Fruit fly (Drosophila melanogaster) whole organism, prepupa: ENCODE results near the gene Or85a.

Experiments
- CG11294 ChIP-seq: fragments of 200-800 bp; sonication (Bioruptor generic); IDR thresholded peaks from 2 replicates; pipeline ENCODE4 v1.3.6; 2022; ENCODE audit warnings: missing biosample characterization, missing genetic modification characterization
- CG11762 ChIP-seq: fragments of 200-800 bp; sonication (Bioruptor generic); optimal IDR thresholded peaks from 3 replicates; lab custom pipeline; 2016; ENCODE audit warnings: missing biosample characterization, missing genetic modification characterization; ENCODE audit not compliant: insufficient read depth
- CG16779 ChIP-seq: fragments of 200-800 bp; sonication (Bioruptor generic); optimal IDR thresholded peaks from 3 replicates; lab custom pipeline; 2017; ENCODE audit warnings: missing biosample characterization, mild to moderate bottlenecking, missing genetic modification characterization
- CG3032 ChIP-seq: fragments of 200-800 bp; optimal IDR thresholded peaks from 2 replicates; lab custom pipeline; 2019; ENCODE audit warnings: missing biosample characterization, mild to moderate bottlenecking, missing genetic modification characterization, moderate library complexity
- CG31627 ChIP-seq: fragments of 200-800 bp; sonication (Bioruptor generic); optimal IDR thresholded peaks from 3 replicates; lab custom pipeline; 2016; ENCODE audit warnings: missing biosample characterization, missing genetic modification characterization
- CG34406 ChIP-seq: fragments of 200-800 bp; sonication (Bioruptor generic); optimal IDR thresholded peaks from 3 replicates; lab custom pipeline; 2016; ENCODE audit warnings: missing biosample characterization, missing genetic modification characterization
- CG3919 ChIP-seq: fragments of 200-800 bp; sonication (Bioruptor generic); optimal IDR thresholded peaks from 3 replicates; lab custom pipeline; 2016; ENCODE audit warnings: missing biosample characterization, missing genetic modification characterization
- CG4318 ChIP-seq: fragments of 200-800 bp; sonication (Bioruptor generic); optimal IDR thresholded peaks from 3 replicates; lab custom pipeline; 2017; ENCODE audit warnings: missing biosample characterization, mild to moderate bottlenecking, missing genetic modification characterization
- CG6163 ChIP-seq: fragments of 200-800 bp; sonication (Bioruptor generic); IDR thresholded peaks from 3 replicates; pipeline ENCODE4 v1.3.6; 2022; ENCODE audit warnings: missing biosample characterization, missing genetic modification characterization
- CG6808 ChIP-seq: fragments of 200-800 bp; sonication (Bioruptor generic); optimal IDR thresholded peaks from 3 replicates; lab custom pipeline; 2017; ENCODE audit warnings: missing biosample characterization, missing genetic modification characterization, mild to moderate bottlenecking, moderate library complexity, missing genetic modification reagents
- CG8632 ChIP-seq: fragments of 200-800 bp; sonication (Bioruptor generic); optimal IDR thresholded peaks from 3 replicates; lab custom pipeline; 2016; ENCODE audit warnings: missing biosample characterization, missing genetic modification characterization
- CG9139 ChIP-seq: fragments of 200-800 bp; sonication (Bioruptor generic); optimal IDR thresholded peaks from 3 replicates; lab custom pipeline; 2017; ENCODE audit warnings: missing biosample characterization, mild to moderate bottlenecking, missing genetic modification characterization
- Eip78C ChIP-seq: fragments of 200-800 bp; sonication (Bioruptor generic); peaks from one replicate; lab custom pipeline; 2016; ENCODE audit warnings: missing biosample characterization, missing genetic modification characterization
- Eip93F ChIP-seq: fragments of 200-800 bp; sonication (Bioruptor generic); optimal IDR thresholded peaks from 2 replicates; lab custom pipeline; 2016; ENCODE audit warnings: missing biosample characterization, mild to moderate bottlenecking, missing genetic modification characterization
- Ets96B ChIP-seq: fragments of 200-800 bp; optimal IDR thresholded peaks from 2 replicates; lab custom pipeline; 2019; ENCODE audit warnings: missing biosample characterization, mild to moderate bottlenecking, missing genetic modification characterization, moderate library complexity
- Hr39 ChIP-seq: fragments of 200-800 bp; sonication (Bioruptor generic); optimal IDR thresholded peaks from 2 replicates; lab custom pipeline; 2016; ENCODE audit warnings: missing biosample characterization, missing genetic modification characterization
- Hr4 ChIP-seq: fragments of 200-800 bp; sonication (Bioruptor generic); optimal IDR thresholded peaks from 3 replicates; lab custom pipeline; 2016; ENCODE audit warnings: missing biosample characterization, missing genetic modification characterization
- Lpt ChIP-seq: fragments of 200-800 bp; sonication (Bioruptor generic); optimal IDR thresholded peaks from 3 replicates; lab custom pipeline; 2016; ENCODE audit warnings: missing biosample characterization, missing genetic modification characterization
- Sox102F ChIP-seq: fragments of 200-800 bp; sonication (Bioruptor generic); optimal IDR thresholded peaks from 2 replicates; lab custom pipeline; 2016; ENCODE audit warnings: missing biosample characterization, mild to moderate bottlenecking, missing genetic modification characterization
- Sox14 ChIP-seq: fragments of 200-800 bp; sonication (Bioruptor generic); optimal IDR thresholded peaks from 3 replicates; lab custom pipeline; 2016; ENCODE audit warnings: missing biosample characterization, missing genetic modification characterization
- achi ChIP-seq: fragments of 200-800 bp; sonication (Bioruptor generic); optimal IDR thresholded peaks from 3 replicates; lab custom pipeline; 2016; ENCODE audit warnings: missing biosample characterization, missing genetic modification characterization
- acj6 ChIP-seq: fragments of 200-800 bp; sonication (Bioruptor generic); optimal IDR thresholded peaks from 3 replicates; lab custom pipeline; 2016; ENCODE audit warnings: missing biosample characterization, missing genetic modification characterization
- cyc ChIP-seq: fragments of 200-800 bp; sonication (Bioruptor generic); optimal IDR thresholded peaks from 3 replicates; lab custom pipeline; 2016; ENCODE audit warnings: missing biosample characterization, missing genetic modification characterization
- dac ChIP-seq: fragments of 200-800 bp; sonication (Bioruptor generic); optimal IDR thresholded peaks from 2 replicates; lab custom pipeline; 2017; ENCODE audit warnings: missing biosample characterization, mild to moderate bottlenecking, missing genetic modification characterization
- dsx ChIP-seq: fragments of 200-800 bp; optimal IDR thresholded peaks from 3 replicates; lab custom pipeline; 2019; ENCODE audit warnings: missing biosample characterization, mild to moderate bottlenecking, missing genetic modification characterization, moderate library complexity; ENCODE audit not compliant: poor library complexity, severe bottlenecking
- eg ChIP-seq: fragments of 200-800 bp; sonication (Bioruptor generic); IDR thresholded peaks from 3 replicates; pipeline ENCODE4 v1.3.6; 2022; ENCODE audit warnings: missing biosample characterization, missing genetic modification characterization
- esn ChIP-seq: fragments of 200-800 bp; sonication (Bioruptor generic); optimal IDR thresholded peaks from 2 replicates; lab custom pipeline; 2016; ENCODE audit warnings: missing biosample characterization, mild to moderate bottlenecking, missing genetic modification characterization, moderate library complexity
- fd85E ChIP-seq: fragments of 200-800 bp; sonication (Bioruptor generic); optimal IDR thresholded peaks from 3 replicates; lab custom pipeline; 2016; ENCODE audit warnings: missing biosample characterization, missing genetic modification characterization
- fkh ChIP-seq: fragments of 200-800 bp; sonication (Bioruptor generic); optimal IDR thresholded peaks from 3 replicates; lab custom pipeline; 2017; ENCODE audit warnings: missing biosample characterization, mild to moderate bottlenecking, missing genetic modification characterization, moderate library complexity
- lz ChIP-seq: fragments of 200-800 bp; sonication (Bioruptor generic); optimal IDR thresholded peaks from 3 replicates; lab custom pipeline; 2016; ENCODE audit warnings: missing biosample characterization, missing genetic modification characterization
- pdm3 ChIP-seq: fragments of 200-800 bp; sonication (Bioruptor generic); optimal IDR thresholded peaks from 3 replicates; lab custom pipeline; 2016; ENCODE audit warnings: missing biosample characterization, missing genetic modification characterization
- salr ChIP-seq, 2 experiments: fragments of 200-800 bp; sonication (Bioruptor generic); optimal IDR thresholded peaks; 3 replicates each; lab custom pipeline; 2016 to 2018; ENCODE audit warnings: missing biosample characterization in 2 of 2, missing genetic modification characterization in 2 of 2, mild to moderate bottlenecking in 1 of 2
- ss ChIP-seq, 2 experiments: fragments of 200-800 bp; sonication (Bioruptor generic); optimal IDR thresholded peaks; 2 replicates in 1 of 2; 3 replicates in 1 of 2; lab custom pipeline; 2017 to 2018; ENCODE audit warnings: mild to moderate bottlenecking in 2 of 2, missing biosample characterization in 2 of 2, missing genetic modification characterization in 2 of 2, moderate library complexity in 1 of 2
- svp ChIP-seq: fragments of 200-800 bp; sonication (Bioruptor generic); peaks from one replicate; lab custom pipeline; 2016; ENCODE audit warnings: missing biosample characterization, missing genetic modification characterization
- topi ChIP-seq: fragments of 200-800 bp; sonication (Bioruptor generic); optimal IDR thresholded peaks from 3 replicates; lab custom pipeline; 2016; ENCODE audit warnings: missing biosample characterization, missing genetic modification characterization
- vri ChIP-seq: fragments of 200-800 bp; sonication (Bioruptor generic); optimal IDR thresholded peaks from 3 replicates; lab custom pipeline; 2016; ENCODE audit warnings: missing biosample characterization, mild to moderate bottlenecking, missing genetic modification characterization

The Or85a gene

DNA sequence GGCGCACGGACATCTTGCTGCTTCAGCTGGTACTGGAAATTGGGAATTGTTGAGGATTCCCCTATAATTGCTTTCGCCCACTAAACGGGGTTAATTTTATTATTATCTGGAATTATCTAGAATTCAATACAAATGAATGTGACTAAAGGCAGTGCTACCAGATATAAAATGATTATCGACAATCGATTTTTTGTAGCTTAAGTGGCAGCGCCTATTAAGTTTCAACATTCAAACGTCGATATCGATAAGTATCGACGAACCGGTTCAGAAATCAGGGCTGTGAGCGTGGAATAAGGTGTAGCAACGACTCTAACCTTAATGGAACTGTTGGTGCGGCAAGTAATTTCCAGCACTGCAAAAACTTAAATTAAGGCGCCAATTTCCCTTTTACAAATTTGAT, 16.4 kb upstream of the Or85a start, which contains the start of gene Sgt1:
Gene Sgt1 (minus strand): TSS at position 165 of the 400 bp plus-strand sequence.
- TF ChIP-seq Ets96B (tag; lab: Kevin White, UChicago) (no peak), CG3919 (GFP tag; lab: Kevin White, UChicago) (no peak), cyc (peak; percentile 31), CG3032 (tag; lab: Kevin White, UChicago) (peak; percentile 17), topi (GFP tag; lab: Kevin White, UChicago) (peak; percentile 21), CG4318 (no peak)

DNA sequence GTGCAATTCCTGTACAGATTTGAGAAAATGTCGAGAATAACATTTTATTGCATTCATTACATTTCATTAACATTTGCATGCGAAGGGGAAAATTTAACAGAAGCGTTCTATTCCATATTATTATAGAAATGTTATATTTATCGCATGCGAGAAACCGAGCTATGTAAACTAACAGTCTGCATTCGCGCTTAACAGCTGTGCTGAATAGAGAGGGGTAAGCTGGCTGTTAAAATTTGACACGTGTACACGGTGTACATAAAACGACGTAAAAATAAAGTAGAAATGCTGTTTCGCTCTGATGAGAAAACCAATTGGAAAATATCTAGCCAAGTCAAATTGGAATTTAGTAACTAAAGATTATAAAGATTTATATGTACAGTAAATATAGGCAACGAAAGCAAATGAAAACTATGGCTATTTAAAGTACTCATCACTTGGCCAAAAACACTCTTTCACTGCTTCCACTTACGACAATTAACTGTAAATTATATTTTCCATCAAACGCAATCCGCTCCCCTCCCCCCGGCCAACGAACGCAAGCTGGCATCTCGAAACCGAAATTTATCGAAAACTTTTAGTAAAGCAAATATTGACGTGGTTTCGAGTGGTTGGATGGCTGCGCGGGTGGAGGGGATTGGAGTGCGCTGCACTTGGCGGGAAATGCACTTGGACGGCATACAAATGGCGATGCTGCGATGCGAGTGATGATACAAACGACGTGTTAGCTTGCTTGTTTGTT, 15.2 kb upstream of the Or85a start:
- TF ChIP-seq Eip78C (GFP tag; lab: Kevin White, UChicago) = peak; percentile 49
- TF ChIP-seq CG11762 (GFP tag; lab: Kevin White, UChicago) = no peak
- TF ChIP-seq fkh (GFP tag; lab: Kevin White, UChicago) = peak; percentile 59
- no peak for TF ChIP-seq achi (GFP tag; lab: Kevin White, UChicago)
- no peak for TF ChIP-seq CG6163 (GFP tag; lab: Robert Waterston, UW)
- no peak for TF ChIP-seq svp (GFP tag; lab: Kevin White, UChicago)
- no peak for TF ChIP-seq eg (GFP tag; lab: Robert Waterston, UW)
- no peak for TF ChIP-seq CG34406 (GFP tag; lab: Kevin White, UChicago)
- TF ChIP-seq pdm3 (GFP tag; lab: Kevin White, UChicago) = no peak
- TF ChIP-seq CG16779 = no peak
- TF ChIP-seq Hr39 (GFP tag; lab: Kevin White, UChicago) = no peak
- TF ChIP-seq dsx = no peak
- TF ChIP-seq dac (GFP tag; lab: Kevin White, UChicago) = no peak
- no peak for TF ChIP-seq Sox14 (GFP tag; lab: Kevin White, UChicago)
- no peak for TF ChIP-seq CG9139 (GFP tag; lab: Kevin White, UChicago)

DNA sequence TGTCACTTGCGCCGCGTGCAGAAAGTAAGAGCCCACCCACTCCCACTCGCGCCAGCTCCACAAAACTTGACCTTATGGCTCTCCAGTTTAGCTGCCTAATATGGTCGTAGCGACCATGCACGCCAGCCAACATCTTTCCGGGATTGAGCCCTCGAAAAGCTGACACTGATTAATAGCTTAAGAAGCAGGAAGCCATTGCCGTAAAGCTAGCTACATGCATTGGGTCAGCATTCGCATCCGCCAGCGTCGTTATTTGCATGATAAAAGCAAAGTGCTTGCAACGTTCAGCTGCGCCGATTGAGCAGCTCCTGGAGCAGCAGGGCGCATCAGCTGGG, 14.7 kb upstream of the Or85a start:
- no peak for TF ChIP-seq esn (GFP tag; lab: Kevin White, UChicago)
- TF ChIP-seq CG31627 (GFP tag; lab: Kevin White, UChicago) = no peak
- TF ChIP-seq svp (GFP tag; lab: Kevin White, UChicago) = no peak
- no peak for TF ChIP-seq CG8632 (GFP tag; lab: Kevin White, UChicago)
- no peak for TF ChIP-seq CG16779
- TF ChIP-seq eg (GFP tag; lab: Robert Waterston, UW) = no peak
- TF ChIP-seq ss (GFP tag; optimal IDR thresholded peaks at IDR 0.05; lab: Kevin White, UChicago) = no peak
- no peak for TF ChIP-seq lz (GFP tag; lab: Kevin White, UChicago)
- no peak for TF ChIP-seq CG6808
- TF ChIP-seq acj6 (GFP tag; lab: Kevin White, UChicago) = no peak
- TF ChIP-seq, all 60 proteins: peak for 0

DNA sequence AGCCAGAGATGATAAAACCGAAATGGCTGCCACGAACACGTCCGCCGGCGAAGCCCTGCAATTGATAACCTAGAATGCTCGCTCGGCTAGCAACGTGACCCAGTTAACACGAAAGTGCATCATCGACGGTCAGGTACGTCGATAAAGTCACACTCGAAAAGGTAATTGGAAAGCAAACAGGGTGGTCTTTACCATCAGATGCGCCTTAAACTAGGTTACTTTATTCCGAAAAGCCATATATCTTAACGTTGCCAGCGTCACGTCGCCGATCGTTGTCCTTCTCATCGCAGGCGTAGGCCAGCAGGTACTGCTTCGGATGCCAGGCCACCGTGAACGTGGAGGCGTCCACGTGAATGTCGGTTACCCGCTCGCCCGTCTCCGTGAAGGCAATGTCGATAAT, 14.3 kb upstream of the Or85a start:
- TF ChIP-seq salr (GFP tag; optimal IDR thresholded peaks at IDR 0.05; lab: Kevin White, UChicago) = no peak
- no peak for TF ChIP-seq vri
- no peak for TF ChIP-seq CG9139 (GFP tag; lab: Kevin White, UChicago)
- TF ChIP-seq CG16779 = no peak
- no peak for TF ChIP-seq lz (GFP tag; lab: Kevin White, UChicago)
- no peak for TF ChIP-seq CG11294 (GFP tag; lab: Robert Waterston, UW)
- TF ChIP-seq Lpt (GFP tag; lab: Kevin White, UChicago) = no peak
- TF ChIP-seq fd85E (GFP tag; lab: Kevin White, UChicago) = no peak
- no peak for TF ChIP-seq ss (GFP tag; optimal IDR thresholded peaks at IDR 0.05; lab: Kevin White, UChicago)
- no peak for TF ChIP-seq Hr4 (GFP tag; lab: Kevin White, UChicago)
- TF ChIP-seq Eip93F (GFP tag; lab: Kevin White, UChicago) = no peak
- no peak for TF ChIP-seq eg (GFP tag; lab: Robert Waterston, UW)
- TF ChIP-seq CG3919 (GFP tag; lab: Kevin White, UChicago) = no peak
- TF ChIP-seq Sox102F (GFP tag; lab: Kevin White, UChicago) = no peak
